Fruit fly (Drosophila melanogaster) whole organism, pupa: ENCODE data around the gene Als2.

ENCODE experiments used
- CG10348 ChIP-seq: fragments of 200-800 bp; sonication (Bioruptor generic); IDR thresholded peaks from 2 replicates; pipeline ENCODE4 v1.3.6; 2022; ENCODE audit warnings: missing biosample characterization, missing genetic modification characterization
- CG12605 ChIP-seq: fragments of 200-800 bp; sonication (Bioruptor generic); IDR thresholded peaks from 2 replicates; pipeline ENCODE4 v1.3.6; 2022; ENCODE audit warnings: missing biosample characterization, missing genetic modification characterization
- CG13204 ChIP-seq: fragments of 200-800 bp; sonication (Bioruptor generic); optimal IDR thresholded peaks from 2 replicates; lab custom pipeline; 2018; ENCODE audit warnings: missing biosample characterization, mild to moderate bottlenecking, missing genetic modification characterization, moderate library complexity
- CG14655 ChIP-seq: fragments of 200-800 bp; sonication (Bioruptor generic); optimal IDR thresholded peaks from 3 replicates; lab custom pipeline; 2017; ENCODE audit warnings: mild to moderate bottlenecking, missing biosample characterization, missing genetic modification reagents, missing genetic modification characterization
- CG15710 ChIP-seq: fragments of 200-800 bp; sonication (Bioruptor generic); optimal IDR thresholded peaks from 2 replicates; lab custom pipeline; 2018; ENCODE audit warnings: missing biosample characterization, mild to moderate bottlenecking, missing genetic modification characterization, moderate library complexity
- CG17806 ChIP-seq: fragments of 200-800 bp; sonication (Bioruptor generic); optimal IDR thresholded peaks from 2 replicates; lab custom pipeline; 2018; ENCODE audit warnings: missing biosample characterization, mild to moderate bottlenecking, missing genetic modification characterization, moderate library complexity
- CG32121 ChIP-seq: fragments of 200-800 bp; sonication (Bioruptor generic); IDR thresholded peaks from 2 replicates; pipeline ENCODE4 v1.3.6; 2022; ENCODE audit warnings: missing biosample characterization, missing genetic modification characterization
- CG34367 ChIP-seq: fragments of 200-800 bp; sonication (Bioruptor generic); optimal IDR thresholded peaks from 2 replicates; lab custom pipeline; 2018; ENCODE audit warnings: missing biosample characterization, mild to moderate bottlenecking, missing genetic modification characterization
- CG4496 ChIP-seq: fragments of 200-800 bp; sonication (Bioruptor generic); IDR thresholded peaks from 3 replicates; pipeline ENCODE4 v1.3.6; 2022; ENCODE audit warnings: missing biosample characterization, missing genetic modification characterization
- CG8159 ChIP-seq: fragments of 200-800 bp; sonication (Bioruptor generic); optimal IDR thresholded peaks from 3 replicates; lab custom pipeline; 2018; ENCODE audit warnings: missing biosample characterization, mild to moderate bottlenecking, missing genetic modification characterization, moderate library complexity
- CG8301 ChIP-seq: fragments of 200-800 bp; sonication (Bioruptor generic); optimal IDR thresholded peaks from 2 replicates; lab custom pipeline; 2018; ENCODE audit warnings: missing biosample characterization, mild to moderate bottlenecking, missing genetic modification characterization
- CG9948 ChIP-seq: fragments of 200-800 bp; sonication (Bioruptor generic); optimal IDR thresholded peaks from 2 replicates; lab custom pipeline; 2018; ENCODE audit warnings: missing biosample characterization, mild to moderate bottlenecking, missing genetic modification characterization, moderate library complexity
- D1 ChIP-seq: fragments of 200-800 bp; sonication (Bioruptor generic); optimal IDR thresholded peaks from 2 replicates; lab custom pipeline; 2018; ENCODE audit warnings: missing biosample characterization, mild to moderate bottlenecking, missing genetic modification characterization, moderate library complexity
- EcR ChIP-seq: fragments of 200-800 bp; sonication (Bioruptor generic); optimal IDR thresholded peaks from 3 replicates; lab custom pipeline; 2019; ENCODE audit warnings: missing biosample characterization, missing genetic modification characterization, mild to moderate bottlenecking, moderate library complexity, missing genetic modification reagents
- Ets98B ChIP-seq: fragments of 200-800 bp; sonication (Bioruptor generic); IDR thresholded peaks from 2 replicates; pipeline ENCODE4 v1.3.6; 2022; ENCODE audit warnings: missing biosample characterization, missing genetic modification characterization
- Pif1A ChIP-seq: fragments of 200-800 bp; sonication (Bioruptor generic); optimal IDR thresholded peaks from 3 replicates; lab custom pipeline; 2016; ENCODE audit warnings: missing biosample characterization, missing genetic modification characterization
- Pif1B ChIP-seq: fragments of 200-800 bp; sonication (Bioruptor generic); optimal IDR thresholded peaks from 3 replicates; lab custom pipeline; 2016; ENCODE audit warnings: missing biosample characterization, missing genetic modification characterization
- Snoo ChIP-seq: fragments of 200-800 bp; sonication (Bioruptor generic); optimal IDR thresholded peaks from 3 replicates; lab custom pipeline; 2017; ENCODE audit warnings: missing biosample characterization, mild to moderate bottlenecking, missing genetic modification characterization, inconsistent platforms
- fd96Ca ChIP-seq: fragments of 200-800 bp; sonication (Bioruptor generic); IDR thresholded peaks from 3 replicates; pipeline ENCODE4 v1.3.6; 2022; ENCODE audit warnings: missing biosample characterization, missing genetic modification characterization
- gl ChIP-seq: fragments of 200-800 bp; sonication (Bioruptor generic); optimal IDR thresholded peaks from 2 replicates; lab custom pipeline; 2018; ENCODE audit warnings: missing biosample characterization, mild to moderate bottlenecking, missing genetic modification characterization
- rn ChIP-seq: fragments of 200-800 bp; sonication (Bioruptor generic); IDR thresholded peaks from 2 replicates; pipeline ENCODE4 v1.3.6; 2022; ENCODE audit warnings: missing biosample characterization, missing genetic modification characterization

The Als2 gene

DNA sequence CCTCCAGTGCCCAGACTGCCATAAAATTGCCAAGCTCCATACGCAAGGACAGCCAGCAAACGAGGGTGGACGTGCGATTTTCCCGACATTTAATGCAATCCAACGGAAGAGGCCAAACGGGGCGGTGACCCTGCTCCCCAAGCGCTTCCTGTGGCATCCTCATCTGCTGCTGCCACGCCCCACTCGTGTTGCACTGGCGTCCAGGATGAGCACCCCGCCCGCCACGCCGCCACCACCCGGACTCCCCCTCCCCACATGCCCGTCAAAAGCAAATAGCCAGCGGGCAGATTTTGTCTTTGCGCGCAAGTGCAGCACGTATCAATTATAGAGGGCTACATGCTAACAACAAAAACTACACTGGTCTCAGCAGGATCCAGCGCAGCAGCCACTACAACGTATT is 38.7 kb upstream of the Als2 start:
- TF ChIP-seq gl (tag; lab: Kevin White, UChicago) (no peak), CG4496 (GFP tag; lab: Robert Waterston, UW) (no peak), Pif1B (GFP tag; lab: Kevin White, UChicago) (no peak), CG32121 (GFP tag; lab: Robert Waterston, UW) (no peak), EcR (no peak), CG34367 (tag; lab: Kevin White, UChicago) (no peak), CG12605 (GFP tag; lab: Robert Waterston, UW) (no peak), CG17806 (tag; lab: Kevin White, UChicago) (no peak), CG13204 (no peak), D1 (tag; lab: Kevin White, UChicago) (no peak), CG10348 (GFP tag; lab: Robert Waterston, UW) (no peak), CG15710 (tag; lab: Kevin White, UChicago) (no peak)

- no peak for TF ChIP-seq EcR
- TF ChIP-seq rn (GFP tag; lab: Robert Waterston, UW) = no peak
- no peak for TF ChIP-seq CG13204
- TF ChIP-seq Snoo (tag; lab: Kevin White, UChicago) = no peak
- no peak for TF ChIP-seq fd96Ca (GFP tag; lab: Robert Waterston, UW)
- TF ChIP-seq D1 (tag; lab: Kevin White, UChicago) = no peak
- no peak for TF ChIP-seq Ets98B (GFP tag; lab: Robert Waterston, UW)
- no peak for TF ChIP-seq CG12605 (GFP tag; lab: Robert Waterston, UW)
- no peak for TF ChIP-seq CG10348 (GFP tag; lab: Robert Waterston, UW)
- TF ChIP-seq CG34367 (tag; lab: Kevin White, UChicago) = peak; percentile 16
- peak; percentile 46 for TF ChIP-seq CG17806 (tag; lab: Kevin White, UChicago)
- peak; percentile 45 for TF ChIP-seq CG9948 (tag; lab: Kevin White, UChicago)
- TF ChIP-seq CG14655 (GFP tag; lab: Kevin White, UChicago) = peak; percentile 70
- TF ChIP-seq CG4496 (GFP tag; lab: Robert Waterston, UW) = no peak
- TF ChIP-seq Pif1B (GFP tag; lab: Kevin White, UChicago) = no peak
- peak; percentile 35 for TF ChIP-seq Pif1A (GFP tag; lab: Kevin White, UChicago)
- peak; percentile 56 for TF ChIP-seq CG8301 (tag; lab: Kevin White, UChicago)
- TF ChIP-seq CG32121 (GFP tag; lab: Robert Waterston, UW) = no peak
- TF ChIP-seq gl (tag; lab: Kevin White, UChicago) = no peak
- peak; percentile 43 for TF ChIP-seq CG8159
- TF ChIP-seq CG15710 (tag; lab: Kevin White, UChicago) = peak; percentile 36
Observed at dm6 chr3L:21715974-21716373, 36.4 kb upstream of the Als2 start.

DNA sequence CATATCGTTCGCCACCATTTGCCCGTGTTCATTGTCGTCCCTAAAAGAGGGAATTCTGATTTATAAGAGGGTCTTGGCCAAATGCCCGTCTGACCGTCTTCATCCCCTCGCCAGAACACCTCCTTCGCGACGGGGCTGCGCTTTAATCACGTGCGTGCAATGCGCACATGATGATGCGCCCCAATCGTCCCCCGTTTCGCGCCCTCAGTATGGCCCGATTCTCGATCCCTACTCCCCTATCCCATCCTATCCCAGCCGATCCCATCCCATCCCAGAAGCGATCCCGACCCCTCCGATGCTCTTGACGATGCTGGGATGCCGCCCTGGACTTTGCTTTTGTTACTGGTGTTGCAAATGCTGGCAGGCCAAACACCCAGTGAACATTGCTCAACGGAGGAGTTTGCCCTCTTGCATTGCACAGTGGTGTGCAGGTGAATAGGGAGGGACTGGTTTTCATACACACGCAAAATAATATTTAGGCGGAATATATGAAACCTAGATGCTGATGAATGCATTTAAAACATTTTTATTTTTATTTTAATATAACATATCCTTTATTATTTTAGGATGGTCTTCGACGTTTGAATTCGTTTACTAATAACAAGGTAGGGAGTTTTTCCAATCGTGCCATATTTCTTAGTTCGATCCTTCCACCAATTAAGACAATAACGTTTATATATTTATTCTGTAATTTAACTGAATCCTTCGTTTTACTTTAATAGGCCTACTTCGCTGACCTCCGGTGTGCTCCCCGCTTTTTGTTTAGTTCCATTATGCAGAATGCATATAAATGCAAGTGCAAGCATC is 30.4 kb upstream of the Als2 start:
- peak; percentile 57 for TF ChIP-seq gl (tag; lab: Kevin White, UChicago)
- peak; percentile 72 for TF ChIP-seq Pif1B (GFP tag; lab: Kevin White, UChicago)
- peak; percentile 87 for TF ChIP-seq CG15710 (tag; lab: Kevin White, UChicago)
- peak; percentile 82 for TF ChIP-seq CG17806 (tag; lab: Kevin White, UChicago)
- peak; percentile 12; the same call in 1 of the 3 replicates for TF ChIP-seq CG4496 (GFP tag; lab: Robert Waterston, UW)
- TF ChIP-seq Snoo (tag; lab: Kevin White, UChicago) = peak; percentile 69
- peak; percentile 89 for TF ChIP-seq CG9948 (tag; lab: Kevin White, UChicago)
- TF ChIP-seq CG14655 (GFP tag; lab: Kevin White, UChicago) = peak; percentile 91
- TF ChIP-seq CG13204 = peak; percentile 64
- TF ChIP-seq CG32121 (GFP tag; lab: Robert Waterston, UW) = no peak
- no peak for TF ChIP-seq Ets98B (GFP tag; lab: Robert Waterston, UW)
- peak; percentile 77 for TF ChIP-seq CG34367 (tag; lab: Kevin White, UChicago)
- no peak for TF ChIP-seq rn (GFP tag; lab: Robert Waterston, UW)
- TF ChIP-seq CG10348 (GFP tag; lab: Robert Waterston, UW) = no peak
- peak; percentile 92 for TF ChIP-seq CG8159
- TF ChIP-seq EcR = peak; percentile 74
- TF ChIP-seq fd96Ca (GFP tag; lab: Robert Waterston, UW) = peak; percentile 55; the same call in 1 of the 3 replicates
- peak; percentile 80 for TF ChIP-seq CG8301 (tag; lab: Kevin White, UChicago)
- peak; percentile 89 for TF ChIP-seq D1 (tag; lab: Kevin White, UChicago)
- TF ChIP-seq Pif1A (GFP tag; lab: Kevin White, UChicago) = peak; percentile 28
- TF ChIP-seq CG12605 (GFP tag; lab: Robert Waterston, UW) = no peak

DNA sequence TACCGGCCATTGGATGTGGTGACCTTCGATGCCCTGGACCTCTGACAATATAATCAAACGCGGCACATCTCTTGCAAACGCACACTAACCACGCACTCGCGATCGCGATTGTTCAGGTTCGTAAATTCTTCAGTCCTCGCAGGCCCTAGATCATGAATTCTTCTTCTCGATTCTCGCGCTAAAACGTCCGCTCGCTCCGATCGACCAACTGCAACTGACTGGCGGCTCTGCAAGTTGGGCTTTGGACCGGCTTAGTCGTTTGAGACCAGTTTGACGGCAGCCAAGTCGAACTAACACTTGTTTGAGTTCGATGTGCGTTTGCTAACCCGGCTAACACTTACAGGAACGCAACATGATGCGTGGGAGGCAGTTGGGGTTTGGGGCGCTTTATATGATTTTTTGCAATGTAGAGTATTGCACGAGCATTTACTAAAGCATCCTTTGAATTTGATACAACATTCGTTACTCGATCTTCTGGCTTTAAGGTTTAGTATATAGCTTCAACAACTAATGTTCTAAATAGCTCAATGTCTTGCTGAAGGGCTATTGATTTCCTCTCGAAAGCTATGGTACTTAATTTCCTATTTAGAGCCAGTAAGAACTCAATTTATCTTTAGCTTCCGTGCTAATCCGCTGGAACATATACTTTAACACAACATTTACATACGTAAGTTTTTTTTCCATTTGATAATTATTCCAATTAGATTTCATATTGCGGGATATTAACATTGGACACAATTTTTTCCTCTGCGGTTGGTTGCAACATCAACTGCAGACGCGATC is 26.8 kb upstream of the Als2 start, which contains the start of gene CG32447:
CG32447 (minus strand) TSS at position 222 of the 783 bp plus-strand sequence.
- TF ChIP-seq CG34367 (tag; lab: Kevin White, UChicago) (no peak), Ets98B (GFP tag; lab: Robert Waterston, UW) (peak; percentile 6; the same call in 1 of the 2 replicates), CG14655 (GFP tag; lab: Kevin White, UChicago) (peak; percentile 45), Pif1A (GFP tag; lab: Kevin White, UChicago) (no peak), CG8301 (tag; lab: Kevin White, UChicago) (peak; percentile 32)
